Worm (Caenorhabditis elegans) whole organism, L4/young adult: Measurements from ENCODE around the gene srz-54.

Source experiments
- W03F9.2 ChIP-seq: fragments of 150-350 bp; optimal IDR thresholded peaks from 2 replicates; lab custom pipeline; 2014; ENCODE audit warnings: missing biosample characterization, missing genetic modification characterization
- dao-5 ChIP-seq: sonication (generic microtip); optimal IDR thresholded peaks from 2 replicates; lab custom pipeline; 2016; ENCODE audit warnings: missing genotype, missing genetic modification characterization, moderate library complexity, missing compliant biosample characterization
- him-1 ChIP-seq: sonication (generic microtip); optimal IDR thresholded peaks from 2 replicates; lab custom pipeline; 2016; ENCODE audit warnings: missing genotype, missing genetic modification reagents, missing genetic modification characterization, missing compliant biosample characterization

- TF ChIP-seq him-1 (tag; lab: Kevin White, UChicago) (no peak), dao-5 (tag; lab: Kevin White, UChicago) (no peak), W03F9.2 (tag; lab: Kevin White, UChicago) (no peak)
Observed at ce11 chrV:16988614-16989013, 8.1 kb downstream of the srz-54 start, which contains the start of gene Y102A5C.27.
